Fruit fly (Drosophila melanogaster): ENCODE measurements around the gene CG33783.

Gene CG33783

dm6 chr3R:10111815-10112185, 45.2 kb downstream of the CG33783 start (continued):
- TF ChIP-seq onecut (GFP tag; IDR thresholded peaks at IDR 0.05) (no peak), oc (tag; optimal IDR thresholded peaks at IDR 0.05) (no peak), croc (GFP tag; conservative IDR thresholded peaks at IDR 0.05) (no peak), jumu (GFP tag; optimal IDR thresholded peaks at IDR 0.05) (no peak), nom (GFP tag; optimal IDR thresholded peaks at IDR 0.05) (no peak), Dad (GFP tag; optimal IDR thresholded peaks at IDR 0.05) (no peak), fd96Cb (tag; optimal IDR thresholded peaks at IDR 0.05) (peak; percentile 30), cato (GFP tag; optimal IDR thresholded peaks at IDR 0.05; ENCODE audit: borderline replicate concordance) (no peak), dmrt11E (tag; optimal IDR thresholded peaks at IDR 0.05) (peak; percentile 33), nmo (GFP tag; optimal IDR thresholded peaks at IDR 0.05) (peak; percentile 7), zf30C (GFP tag; optimal IDR thresholded peaks at IDR 0.05) (no peak), maf-S (GFP tag; optimal IDR thresholded peaks at IDR 0.05) (no peak), CG32772 (GFP tag; IDR thresholded peaks at IDR 0.05) (no peak), CG8478 (optimal IDR thresholded peaks at IDR 0.05) (no peak), CG17359 (tag; optimal IDR thresholded peaks at IDR 0.05) (no peak), CG7745 (tag; optimal IDR thresholded peaks at IDR 0.05) (no peak), Optix (GFP tag; IDR thresholded peaks at IDR 0.05) (no peak), Dip3 (GFP tag; optimal IDR thresholded peaks at IDR 0.05) (no peak), dati (GFP tag; IDR thresholded peaks at IDR 0.05) (no peak), cg (GFP tag; optimal IDR thresholded peaks at IDR 0.05) (no peak), sr (GFP tag; IDR thresholded peaks at IDR 0.05) (no peak), CG8089 (GFP tag; optimal IDR thresholded peaks at IDR 0.05) (no peak), Awh (GFP tag; IDR thresholded peaks at IDR 0.05) (no peak), CHES-1-like (GFP tag; optimal IDR thresholded peaks at IDR 0.05) (no peak), D19A (tag; optimal IDR thresholded peaks at IDR 0.05) (peak; percentile 34), ham (GFP tag; IDR thresholded peaks at IDR 0.05) (no peak), ems (GFP tag; optimal IDR thresholded peaks at IDR 0.05) (no peak), CG2120 (GFP tag; optimal IDR thresholded peaks at IDR 0.05) (no peak), grau (tag; optimal IDR thresholded peaks at IDR 0.05) (peak; percentile 33), CG8924 (tag; optimal IDR thresholded peaks at IDR 0.05) (peak; percentile 2), CG1832 (GFP tag; optimal IDR thresholded peaks at IDR 0.05) (no peak), YL-1 (GFP tag; optimal IDR thresholded peaks at IDR 0.05) (no peak), Myb (GFP tag; optimal IDR thresholded peaks at IDR 0.05) (no peak), en (GFP tag; optimal IDR thresholded peaks at IDR 0.05) (no peak), nerfin-1 (tag; optimal IDR thresholded peaks at IDR 0.05) (no peak), unc-4 (GFP tag; IDR thresholded peaks at IDR 0.05; ENCODE audit: partially characterized antibody) (no peak), Xbp1 (GFP tag; optimal IDR thresholded peaks at IDR 0.05) (peak; percentile 14), Hr39 (optimal IDR thresholded peaks at IDR 0.05) (no peak), Hsf (GFP tag; optimal IDR thresholded peaks at IDR 0.05) (no peak), CG3163 (GFP tag; optimal IDR thresholded peaks at IDR 0.05) (no peak), psq (GFP tag; optimal IDR thresholded peaks at IDR 0.05) (no peak), phol (tag; optimal IDR thresholded peaks at IDR 0.05) (peak; percentile 42), sim (GFP tag; IDR thresholded peaks at IDR 0.05) (no peak), H2.0 (GFP tag; IDR thresholded peaks at IDR 0.05) (no peak), CG11723 (GFP tag; optimal IDR thresholded peaks at IDR 0.05) (no peak), Dref (GFP tag; IDR thresholded peaks at IDR 0.05) (no peak), Trl (optimal IDR thresholded peaks at IDR 0.05) (peak in 1 of 2 experiments; percentile 23), Trl (GFP tag; optimal IDR thresholded peaks at IDR 0.05) (no peak), CG6654 (GFP tag; optimal IDR thresholded peaks at IDR 0.05) (no peak), ap (GFP tag; IDR thresholded peaks at IDR 0.05) (no peak), da (GFP tag; optimal IDR thresholded peaks at IDR 0.05) (no peak), HLHmδ (GFP tag; optimal IDR thresholded peaks at IDR 0.05) (no peak), CG18599 (GFP tag; optimal IDR thresholded peaks at IDR 0.05) (no peak), Dbx (GFP tag; IDR thresholded peaks at IDR 0.05) (0 out of 3 replicates have a peak, but pooled peaks have one; percentile 13)
